Worm (Caenorhabditis elegans): ENCODE measurements around the gene sre-27.
"Not testable (repeated sequence)": the region's sequence is repeated elsewhere in the genome, so short reads cannot be mapped to it uniquely, and the experiment has no call there.

sre-27 gene

DNA sequence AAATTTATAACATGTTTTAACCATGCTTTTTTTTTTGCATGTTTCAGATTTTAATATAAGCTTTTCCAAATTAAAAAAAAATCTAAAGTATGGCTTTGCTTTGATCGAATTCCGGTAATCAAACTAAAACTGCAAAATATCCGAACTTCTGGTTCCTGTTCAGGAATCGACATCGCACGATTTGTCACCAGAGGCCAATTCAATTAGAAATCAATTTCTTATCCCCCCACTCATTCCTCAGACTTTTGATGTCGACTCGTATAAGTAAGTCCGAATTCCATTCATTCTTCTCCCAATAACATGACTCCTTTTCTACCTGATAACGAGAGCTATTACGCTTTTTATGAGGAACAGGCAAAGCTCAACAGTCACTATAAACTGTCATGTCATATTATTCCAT is 30.8 kb upstream of the sre-27 start, which contains the start of gene srh-27:
Gene srh-27, plus strand, starts transcription at position 301 of the 400 bp plus-strand sequence.
- TF ChIP-seq ztf-29 (GFP tag; IDR thresholded peaks at IDR 0.05) (no peak), ztf-23 (GFP tag; IDR thresholded peaks at IDR 0.05) (no peak), ref-1 (GFP tag; conservative IDR thresholded peaks at IDR 0.05) (no peak), med-1 (GFP tag; optimal IDR thresholded peaks at IDR 0.05; ENCODE audit: insufficient read depth) (no peak), tab-1 (GFP tag; IDR thresholded peaks at IDR 0.05) (no peak), T22C8.4 (GFP tag; IDR thresholded peaks at IDR 0.05) (no peak), klf-2 (GFP tag; conservative IDR thresholded peaks at IDR 0.05) (no peak), cog-1 (tag; optimal IDR thresholded peaks at IDR 0.05) (no peak), flt-1 (GFP tag; IDR thresholded peaks at IDR 0.05) (no peak)

DNA sequence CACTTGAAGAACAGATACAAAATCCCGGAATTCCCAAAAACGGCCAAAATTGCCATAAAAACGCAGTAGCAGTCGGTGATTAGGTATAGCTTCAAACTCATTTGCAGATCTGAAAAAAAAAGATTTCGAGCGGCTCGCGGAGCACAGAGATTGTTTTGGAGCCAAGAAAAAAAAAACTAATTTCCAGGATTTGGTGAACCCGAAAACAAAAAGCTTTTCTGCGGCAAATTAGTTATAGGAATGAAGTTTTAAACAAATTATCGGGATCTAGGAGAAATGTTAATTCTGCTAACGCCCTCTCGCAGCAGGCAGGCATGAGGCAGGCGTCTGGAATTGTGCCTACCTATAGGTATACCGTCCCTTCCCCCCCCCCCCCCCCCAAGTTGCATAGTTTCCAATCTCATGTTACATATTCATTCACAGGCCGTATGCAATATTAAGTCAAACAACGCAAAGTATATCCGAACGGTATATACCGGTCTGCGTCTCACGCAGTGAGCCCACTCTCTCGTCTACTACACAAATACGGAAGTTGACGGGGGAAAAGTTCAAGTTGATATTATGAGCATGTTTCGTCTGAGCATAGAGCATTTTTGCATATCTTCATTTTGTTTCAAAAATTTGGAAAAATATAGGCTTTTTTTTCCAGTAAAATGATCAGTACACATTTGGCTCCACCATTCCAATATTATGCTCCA is 27.4 kb upstream of the sre-27 start, which contains the start of the genes W05H5.1 and pitr-6:
Gene W05H5.1, minus strand, starts transcription at position 101 of the 698 bp plus-strand sequence.
Gene pitr-6, plus strand, starts transcription at position 648 of the 698 bp plus-strand sequence.
- TF ChIP-seq flt-1 (GFP tag; IDR thresholded peaks at IDR 0.05), result no peak
- no peak for TF ChIP-seq tab-1 (GFP tag; IDR thresholded peaks at IDR 0.05)
- no peak for TF ChIP-seq klf-2 (GFP tag; conservative IDR thresholded peaks at IDR 0.05)
- TF ChIP-seq med-1 (GFP tag; optimal IDR thresholded peaks at IDR 0.05; ENCODE audit: insufficient read depth), result no peak
- TF ChIP-seq ref-1 (GFP tag; conservative IDR thresholded peaks at IDR 0.05), result no peak
- TF ChIP-seq ztf-29 (GFP tag; IDR thresholded peaks at IDR 0.05), result no peak
- TF ChIP-seq cog-1 (tag; optimal IDR thresholded peaks at IDR 0.05), result no peak
- TF ChIP-seq ztf-23 (GFP tag; IDR thresholded peaks at IDR 0.05), result no peak
- no peak for TF ChIP-seq T22C8.4 (GFP tag; IDR thresholded peaks at IDR 0.05)

ce11 chrII:12441164-12441563 is 23.8 kb upstream of the sre-27 start, which contains the start of gene Y57A10C.10:
TSS of gene Y57A10C.10 (minus strand) at chrII:12441264.
- not testable (repeated sequence) for TF ChIP-seq tab-1, flt-1, ztf-23 (GFP tag; IDR thresholded peaks at IDR 0.05)

ce11 chrII:12438441-12438840 is 21.0 kb upstream of the sre-27 start, which contains the start of gene Y57A10C.9:
TSS of gene Y57A10C.9 (minus strand) at chrII:12438541.
- TF ChIP-seq med-1 (GFP tag; optimal IDR thresholded peaks at IDR 0.05; ENCODE audit: insufficient read depth), result no peak
- no peak for TF ChIP-seq flt-1 (GFP tag; IDR thresholded peaks at IDR 0.05)
- TF ChIP-seq cog-1 (tag; optimal IDR thresholded peaks at IDR 0.05), result no peak
- no peak for TF ChIP-seq ztf-23 (GFP tag; IDR thresholded peaks at IDR 0.05)
- no peak for TF ChIP-seq T22C8.4 (GFP tag; IDR thresholded peaks at IDR 0.05)
- no peak for TF ChIP-seq ztf-29 (GFP tag; IDR thresholded peaks at IDR 0.05)
- TF ChIP-seq klf-2 (GFP tag; conservative IDR thresholded peaks at IDR 0.05), result no peak
- no peak for TF ChIP-seq tab-1 (GFP tag; IDR thresholded peaks at IDR 0.05)
- TF ChIP-seq ref-1 (GFP tag; conservative IDR thresholded peaks at IDR 0.05), result no peak

- TF ChIP-seq cog-1 (tag; optimal IDR thresholded peaks at IDR 0.05), result no peak
- no peak for TF ChIP-seq ztf-29 (GFP tag; IDR thresholded peaks at IDR 0.05)
- no peak for TF ChIP-seq flt-1 (GFP tag; IDR thresholded peaks at IDR 0.05)
- no peak for TF ChIP-seq T22C8.4 (GFP tag; IDR thresholded peaks at IDR 0.05)
- TF ChIP-seq tab-1 (GFP tag; IDR thresholded peaks at IDR 0.05), result no peak
- TF ChIP-seq ref-1 (GFP tag; conservative IDR thresholded peaks at IDR 0.05), result no peak
- TF ChIP-seq ztf-23 (GFP tag; IDR thresholded peaks at IDR 0.05), result no peak
- no peak for TF ChIP-seq med-1 (GFP tag; optimal IDR thresholded peaks at IDR 0.05; ENCODE audit: insufficient read depth)
- TF ChIP-seq klf-2 (GFP tag; conservative IDR thresholded peaks at IDR 0.05), result no peak
These were observed 19.3 kb upstream of the sre-27 start for ce11 chrII:12436717-12437116.

ce11 chrII:12435202-12435872 is 17.9 kb upstream of the sre-27 start:
- TF ChIP-seq flt-1 (GFP tag; IDR thresholded peaks at IDR 0.05) (no peak), med-1 (GFP tag; optimal IDR thresholded peaks at IDR 0.05; ENCODE audit: insufficient read depth) (no peak), cog-1 (tag; optimal IDR thresholded peaks at IDR 0.05) (no peak), ztf-23 (GFP tag; IDR thresholded peaks at IDR 0.05) (no peak), tab-1 (GFP tag; IDR thresholded peaks at IDR 0.05) (no peak), ztf-29 (GFP tag; IDR thresholded peaks at IDR 0.05) (no peak), klf-2 (GFP tag; conservative IDR thresholded peaks at IDR 0.05) (no peak), T22C8.4 (GFP tag; IDR thresholded peaks at IDR 0.05) (no peak), ref-1 (GFP tag; conservative IDR thresholded peaks at IDR 0.05) (no peak)

DNA sequence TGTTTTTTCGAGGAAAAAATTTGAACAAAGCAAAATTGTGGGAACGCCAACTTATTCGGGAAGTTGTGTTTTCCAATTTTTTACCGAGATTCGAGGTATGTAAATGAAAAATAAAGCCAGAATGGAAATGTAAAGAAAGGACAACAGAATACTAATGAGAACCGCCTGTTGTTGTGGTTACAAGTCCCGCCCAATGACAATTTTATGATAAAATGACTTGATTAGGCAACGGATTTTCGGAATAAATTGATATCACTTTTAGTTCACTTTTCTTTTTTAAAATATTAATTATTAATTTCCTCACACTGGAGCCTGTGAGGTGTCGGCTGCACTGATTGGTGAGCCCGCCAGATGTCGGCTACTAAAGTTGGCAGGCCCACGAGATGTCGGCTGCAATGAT is 14.9 kb upstream of the sre-27 start, which contains the start of gene dct-12:
Gene dct-12, minus strand, starts transcription at position 101 of the 400 bp plus-strand sequence.
- TF ChIP-seq klf-2 (GFP tag; conservative IDR thresholded peaks at IDR 0.05) (no peak), T22C8.4 (GFP tag; IDR thresholded peaks at IDR 0.05) (no peak), cog-1 (tag; optimal IDR thresholded peaks at IDR 0.05) (no peak), flt-1 (GFP tag; IDR thresholded peaks at IDR 0.05) (no peak), ztf-29 (GFP tag; IDR thresholded peaks at IDR 0.05) (no peak), ztf-23 (GFP tag; IDR thresholded peaks at IDR 0.05) (no peak)

DNA sequence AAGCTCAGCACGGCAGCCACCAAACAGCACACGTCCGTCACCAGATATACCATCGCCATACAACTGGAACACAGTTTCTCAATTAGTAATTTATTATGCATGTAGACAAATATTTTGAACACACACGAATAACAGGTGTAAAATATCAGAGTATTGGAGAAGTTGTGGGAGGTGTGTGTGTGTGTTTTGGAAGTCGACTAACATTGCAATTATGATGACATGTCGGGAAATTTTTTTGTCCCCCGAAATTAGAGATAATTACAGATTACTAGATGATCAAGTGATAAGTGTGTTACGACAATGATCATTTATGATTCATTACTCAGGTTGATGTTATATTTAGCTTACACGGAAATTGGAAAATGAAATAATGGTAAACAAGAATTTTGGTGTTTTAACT is 12.3 kb upstream of the sre-27 start, which contains the start of gene Y57A10C.8:
Gene Y57A10C.8, minus strand, starts transcription at position 101 of the 400 bp plus-strand sequence.
- TF ChIP-seq cog-1 (tag; optimal IDR thresholded peaks at IDR 0.05) (no peak), klf-2 (GFP tag; conservative IDR thresholded peaks at IDR 0.05) (no peak), ztf-29 (GFP tag; IDR thresholded peaks at IDR 0.05) (no peak), T22C8.4 (GFP tag; IDR thresholded peaks at IDR 0.05) (no peak), ztf-23 (GFP tag; IDR thresholded peaks at IDR 0.05) (no peak), flt-1 (GFP tag; IDR thresholded peaks at IDR 0.05) (no peak), med-1 (GFP tag; optimal IDR thresholded peaks at IDR 0.05; ENCODE audit: insufficient read depth) (no peak), ref-1 (GFP tag; conservative IDR thresholded peaks at IDR 0.05) (no peak), tab-1 (GFP tag; IDR thresholded peaks at IDR 0.05) (no peak)

ce11 chrII:12425644-12426222 is 8.3 kb upstream of the sre-27 start, which contains the start of gene daf-22:
TSS of gene daf-22 (minus strand) at chrII:12425694.
- TF ChIP-seq T22C8.4 (GFP tag; IDR thresholded peaks at IDR 0.05), result no peak
- no peak for TF ChIP-seq klf-2 (GFP tag; conservative IDR thresholded peaks at IDR 0.05)
- no peak for TF ChIP-seq ztf-23 (GFP tag; IDR thresholded peaks at IDR 0.05)
- TF ChIP-seq tab-1 (GFP tag; IDR thresholded peaks at IDR 0.05), result no peak
- TF ChIP-seq ref-1 (GFP tag; conservative IDR thresholded peaks at IDR 0.05), result no peak
- no peak for TF ChIP-seq ztf-29 (GFP tag; IDR thresholded peaks at IDR 0.05)
- TF ChIP-seq med-1 (GFP tag; optimal IDR thresholded peaks at IDR 0.05; ENCODE audit: insufficient read depth), result no peak
- TF ChIP-seq flt-1 (GFP tag; IDR thresholded peaks at IDR 0.05), result no peak
- no peak for TF ChIP-seq cog-1 (tag; optimal IDR thresholded peaks at IDR 0.05)
